Fruit fly (Drosophila melanogaster) whole organism, pupa: Measurements from ENCODE around the gene CG3630.

ENCODE experiments used
- CG10348 ChIP-seq: fragments of 200-800 bp; sonication (Bioruptor generic); IDR thresholded peaks from 2 replicates; pipeline ENCODE4 v1.3.6; 2022; ENCODE audit warnings: missing biosample characterization, missing genetic modification characterization
- CG12605 ChIP-seq: fragments of 200-800 bp; sonication (Bioruptor generic); IDR thresholded peaks from 2 replicates; pipeline ENCODE4 v1.3.6; 2022; ENCODE audit warnings: missing biosample characterization, missing genetic modification characterization
- CG13204 ChIP-seq: fragments of 200-800 bp; sonication (Bioruptor generic); optimal IDR thresholded peaks from 2 replicates; lab custom pipeline; 2018; ENCODE audit warnings: missing biosample characterization, mild to moderate bottlenecking, missing genetic modification characterization, moderate library complexity
- CG14655 ChIP-seq: fragments of 200-800 bp; sonication (Bioruptor generic); optimal IDR thresholded peaks from 3 replicates; lab custom pipeline; 2017; ENCODE audit warnings: mild to moderate bottlenecking, missing biosample characterization, missing genetic modification reagents, missing genetic modification characterization
- CG15710 ChIP-seq: fragments of 200-800 bp; sonication (Bioruptor generic); optimal IDR thresholded peaks from 2 replicates; lab custom pipeline; 2018; ENCODE audit warnings: missing biosample characterization, mild to moderate bottlenecking, missing genetic modification characterization, moderate library complexity
- CG17806 ChIP-seq: fragments of 200-800 bp; sonication (Bioruptor generic); optimal IDR thresholded peaks from 2 replicates; lab custom pipeline; 2018; ENCODE audit warnings: missing biosample characterization, mild to moderate bottlenecking, missing genetic modification characterization, moderate library complexity
- CG32121 ChIP-seq: fragments of 200-800 bp; sonication (Bioruptor generic); IDR thresholded peaks from 2 replicates; pipeline ENCODE4 v1.3.6; 2022; ENCODE audit warnings: missing biosample characterization, missing genetic modification characterization
- CG34367 ChIP-seq: fragments of 200-800 bp; sonication (Bioruptor generic); optimal IDR thresholded peaks from 2 replicates; lab custom pipeline; 2018; ENCODE audit warnings: missing biosample characterization, mild to moderate bottlenecking, missing genetic modification characterization
- CG4496 ChIP-seq: fragments of 200-800 bp; sonication (Bioruptor generic); IDR thresholded peaks from 3 replicates; pipeline ENCODE4 v1.3.6; 2022; ENCODE audit warnings: missing biosample characterization, missing genetic modification characterization
- CG8159 ChIP-seq: fragments of 200-800 bp; sonication (Bioruptor generic); optimal IDR thresholded peaks from 3 replicates; lab custom pipeline; 2018; ENCODE audit warnings: missing biosample characterization, mild to moderate bottlenecking, missing genetic modification characterization, moderate library complexity
- CG8301 ChIP-seq: fragments of 200-800 bp; sonication (Bioruptor generic); optimal IDR thresholded peaks from 2 replicates; lab custom pipeline; 2018; ENCODE audit warnings: missing biosample characterization, mild to moderate bottlenecking, missing genetic modification characterization
- CG9948 ChIP-seq: fragments of 200-800 bp; sonication (Bioruptor generic); optimal IDR thresholded peaks from 2 replicates; lab custom pipeline; 2018; ENCODE audit warnings: missing biosample characterization, mild to moderate bottlenecking, missing genetic modification characterization, moderate library complexity
- D1 ChIP-seq: fragments of 200-800 bp; sonication (Bioruptor generic); optimal IDR thresholded peaks from 2 replicates; lab custom pipeline; 2018; ENCODE audit warnings: missing biosample characterization, mild to moderate bottlenecking, missing genetic modification characterization, moderate library complexity
- EcR ChIP-seq: fragments of 200-800 bp; sonication (Bioruptor generic); optimal IDR thresholded peaks from 3 replicates; lab custom pipeline; 2019; ENCODE audit warnings: missing biosample characterization, missing genetic modification characterization, mild to moderate bottlenecking, moderate library complexity, missing genetic modification reagents
- Ets98B ChIP-seq: fragments of 200-800 bp; sonication (Bioruptor generic); IDR thresholded peaks from 2 replicates; pipeline ENCODE4 v1.3.6; 2022; ENCODE audit warnings: missing biosample characterization, missing genetic modification characterization
- Pif1A ChIP-seq: fragments of 200-800 bp; sonication (Bioruptor generic); optimal IDR thresholded peaks from 3 replicates; lab custom pipeline; 2016; ENCODE audit warnings: missing biosample characterization, missing genetic modification characterization
- Pif1B ChIP-seq: fragments of 200-800 bp; sonication (Bioruptor generic); optimal IDR thresholded peaks from 3 replicates; lab custom pipeline; 2016; ENCODE audit warnings: missing biosample characterization, missing genetic modification characterization
- Snoo ChIP-seq: fragments of 200-800 bp; sonication (Bioruptor generic); optimal IDR thresholded peaks from 3 replicates; lab custom pipeline; 2017; ENCODE audit warnings: missing biosample characterization, mild to moderate bottlenecking, missing genetic modification characterization, inconsistent platforms
- fd96Ca ChIP-seq: fragments of 200-800 bp; sonication (Bioruptor generic); IDR thresholded peaks from 3 replicates; pipeline ENCODE4 v1.3.6; 2022; ENCODE audit warnings: missing biosample characterization, missing genetic modification characterization
- gl ChIP-seq: fragments of 200-800 bp; sonication (Bioruptor generic); optimal IDR thresholded peaks from 2 replicates; lab custom pipeline; 2018; ENCODE audit warnings: missing biosample characterization, mild to moderate bottlenecking, missing genetic modification characterization
- rn ChIP-seq: fragments of 200-800 bp; sonication (Bioruptor generic); IDR thresholded peaks from 2 replicates; pipeline ENCODE4 v1.3.6; 2022; ENCODE audit warnings: missing biosample characterization, missing genetic modification characterization

CG3630 gene

dm6 chrX:2188888-2189287, 26.9 kb downstream of the CG3630 start, which contains the start of gene Mct1:
Gene Mct1 (plus strand): TSS chrX:2189188.
- TF ChIP-seq CG34367 (tag; lab: Kevin White, UChicago) = no peak
- TF ChIP-seq Snoo (tag; lab: Kevin White, UChicago) = no peak
- TF ChIP-seq CG4496 (GFP tag; lab: Robert Waterston, UW) = no peak
- TF ChIP-seq, all 21 proteins: peak for 0

- TF ChIP-seq rn (GFP tag; lab: Robert Waterston, UW) (no peak), EcR (GFP tag; lab: Kevin White, UChicago) (no peak), CG8159 (tag; lab: Kevin White, UChicago) (no peak), CG12605 (GFP tag; lab: Robert Waterston, UW) (no peak), Pif1B (GFP tag; lab: Kevin White, UChicago) (no peak), Snoo (tag; lab: Kevin White, UChicago) (no peak), CG32121 (GFP tag; lab: Robert Waterston, UW) (no peak), gl (tag; lab: Kevin White, UChicago) (no peak), CG4496 (GFP tag; lab: Robert Waterston, UW) (no peak), CG14655 (no peak), D1 (tag; lab: Kevin White, UChicago) (no peak)
Measured at dm6 chrX:2191896-2192295, 29.9 kb downstream of the CG3630 start.

dm6 chrX:2193158-2193557, 31.2 kb downstream of the CG3630 start:
- TF ChIP-seq Pif1A (no peak), Ets98B (GFP tag; lab: Robert Waterston, UW) (no peak), CG4496 (GFP tag; lab: Robert Waterston, UW) (no peak), EcR (GFP tag; lab: Kevin White, UChicago) (no peak), fd96Ca (GFP tag; lab: Robert Waterston, UW) (no peak), CG10348 (GFP tag; lab: Robert Waterston, UW) (no peak), CG32121 (GFP tag; lab: Robert Waterston, UW) (no peak), CG13204 (no peak)

DNA sequence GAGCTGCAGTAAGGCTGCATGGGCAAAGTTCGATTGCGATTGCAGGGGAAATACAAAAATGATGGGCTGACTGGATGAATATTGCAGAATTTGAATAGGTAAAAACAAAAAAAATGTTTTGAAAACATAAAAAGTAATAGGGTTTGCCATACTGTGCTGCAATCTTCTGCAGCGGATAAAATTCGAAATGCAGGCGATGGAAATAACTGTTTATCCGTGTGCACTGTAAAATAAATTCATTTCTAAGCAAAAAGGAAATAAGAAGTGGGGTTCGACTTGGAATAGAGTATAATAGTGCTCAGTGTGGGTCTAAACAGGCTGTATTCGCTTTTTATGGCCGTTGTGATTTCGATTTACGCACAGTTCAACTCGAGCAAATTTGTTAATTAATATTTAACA, 31.8 kb downstream of the CG3630 start, which contains the start of gene CG14053:
CG14053 (minus strand) TSS at position 101 of the 399 bp plus-strand sequence.
- TF ChIP-seq Snoo (tag; lab: Kevin White, UChicago) (no peak), CG32121 (GFP tag; lab: Robert Waterston, UW) (no peak), CG34367 (tag; lab: Kevin White, UChicago) (no peak), CG15710 (tag; lab: Kevin White, UChicago) (no peak), CG12605 (GFP tag; lab: Robert Waterston, UW) (no peak), Ets98B (GFP tag; lab: Robert Waterston, UW) (no peak), CG8159 (tag; lab: Kevin White, UChicago) (no peak), CG13204 (no peak), fd96Ca (GFP tag; lab: Robert Waterston, UW) (no peak), rn (GFP tag; lab: Robert Waterston, UW) (no peak), CG14655 (no peak), CG4496 (GFP tag; lab: Robert Waterston, UW) (no peak), EcR (GFP tag; lab: Kevin White, UChicago) (no peak), Pif1B (GFP tag; lab: Kevin White, UChicago) (no peak), CG17806 (tag; lab: Kevin White, UChicago) (no peak)

DNA sequence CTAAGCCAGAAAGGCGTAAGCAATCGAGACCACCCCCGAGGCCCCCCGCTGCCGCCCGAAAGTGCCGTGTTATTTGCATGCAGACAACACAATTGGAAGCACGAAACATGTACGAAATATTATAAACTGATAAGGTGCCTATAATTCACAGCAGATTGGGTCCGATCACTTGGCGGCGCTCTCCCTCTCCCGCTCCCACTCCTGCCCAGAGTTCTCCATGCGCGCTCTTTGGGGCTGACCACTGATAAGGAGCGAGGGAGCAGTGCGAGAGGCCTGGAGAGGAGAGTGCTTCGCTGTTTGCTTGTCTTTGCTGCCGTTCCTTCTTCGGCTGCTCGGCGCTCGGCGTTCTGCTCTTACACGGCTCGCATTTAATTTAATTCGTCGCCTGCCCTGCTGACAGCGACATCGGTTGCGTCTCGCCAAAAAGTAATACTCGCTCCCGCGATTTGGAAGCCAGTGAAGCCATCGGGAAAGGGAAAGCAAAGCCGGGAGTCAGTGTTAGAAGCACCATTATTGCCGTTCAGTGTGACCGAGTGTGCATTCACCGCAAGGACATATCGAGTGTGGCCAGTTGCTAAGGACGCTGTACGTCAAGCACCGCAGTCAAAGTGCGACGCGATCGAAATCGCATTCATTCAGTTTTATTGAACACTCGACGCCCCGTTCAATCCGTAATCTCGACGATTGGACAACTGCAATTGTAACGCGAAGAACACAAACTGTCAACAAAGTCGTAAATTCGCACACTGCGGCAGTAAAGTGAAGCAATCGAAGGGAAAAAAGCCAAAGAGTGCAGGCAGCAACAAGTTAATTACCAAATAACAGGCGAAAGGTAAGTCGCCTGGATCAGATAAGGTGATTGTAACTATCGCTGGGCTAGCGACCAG, 32.5 kb downstream of the CG3630 start:
- TF ChIP-seq CG14655 = no peak
- peak; percentile 85 for TF ChIP-seq CG4496 (GFP tag; lab: Robert Waterston, UW)

- TF ChIP-seq gl (tag; lab: Kevin White, UChicago) = peak; percentile 17
- no peak for TF ChIP-seq CG10348 (GFP tag; lab: Robert Waterston, UW)
- no peak for TF ChIP-seq CG13204
- no peak; the same call in 1 of the 2 replicates for TF ChIP-seq CG12605 (GFP tag; lab: Robert Waterston, UW)
- no peak for TF ChIP-seq Pif1B (GFP tag; lab: Kevin White, UChicago)
- peak; percentile 81 for TF ChIP-seq CG4496 (GFP tag; lab: Robert Waterston, UW)
- peak; percentile 28 for TF ChIP-seq CG8159 (tag; lab: Kevin White, UChicago)
- no peak for TF ChIP-seq CG34367 (tag; lab: Kevin White, UChicago)
- no peak for TF ChIP-seq D1 (tag; lab: Kevin White, UChicago)
- peak; percentile 38 for TF ChIP-seq CG14655
- TF ChIP-seq fd96Ca (GFP tag; lab: Robert Waterston, UW) = peak; percentile 74; the same call in 2 of the 3 replicates
- peak; percentile 5 for TF ChIP-seq CG9948 (tag; lab: Kevin White, UChicago)
- peak; percentile 33 for TF ChIP-seq Pif1A
- TF ChIP-seq Ets98B (GFP tag; lab: Robert Waterston, UW) = peak; percentile 68
- TF ChIP-seq CG17806 (tag; lab: Kevin White, UChicago) = peak; percentile 35
- peak; percentile 50 for TF ChIP-seq EcR (GFP tag; lab: Kevin White, UChicago)
- peak; percentile 24 for TF ChIP-seq CG15710 (tag; lab: Kevin White, UChicago)
- peak; percentile 51 for TF ChIP-seq CG32121 (GFP tag; lab: Robert Waterston, UW)
- TF ChIP-seq CG8301 (tag; lab: Kevin White, UChicago) = peak; percentile 30
- no peak for TF ChIP-seq rn (GFP tag; lab: Robert Waterston, UW)
- TF ChIP-seq Snoo (tag; lab: Kevin White, UChicago) = no peak
Measured at dm6 chrX:2196086-2196732, 34.2 kb downstream of the CG3630 start.
